Worm (Caenorhabditis elegans): ENCODE results near the gene pmp-2.

DNA sequence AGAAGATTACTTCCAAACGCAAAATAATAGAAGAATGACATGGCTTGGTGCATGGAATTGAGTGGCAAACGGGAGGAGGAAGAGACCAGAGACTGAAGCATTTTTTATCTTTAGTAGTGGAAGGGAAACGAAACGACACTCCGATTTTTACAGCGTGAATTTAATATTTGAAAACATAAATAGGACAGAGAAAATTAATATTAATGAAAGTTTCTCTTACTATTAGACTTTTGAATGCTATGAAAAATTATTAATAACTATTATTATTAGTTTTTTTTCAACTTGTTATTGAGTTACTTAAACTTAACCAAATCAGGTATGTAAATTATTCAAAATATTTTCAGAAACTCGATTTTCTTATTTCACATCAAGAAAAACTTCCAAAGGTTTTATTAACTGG lies 7.5 kb downstream of the pmp-2 start, which contains the start of gene C44B7.7:
- TF ChIP-seq ceh-82 (tag; optimal IDR thresholded peaks at IDR 0.05), result no peak
- no peak for TF ChIP-seq F49E8.2 (tag; optimal IDR thresholded peaks at IDR 0.05; ENCODE audit: borderline replicate concordance)
- no peak for TF ChIP-seq lir-3 (tag; optimal IDR thresholded peaks at IDR 0.05)
- no peak for TF ChIP-seq fkh-10 (GFP tag; optimal IDR thresholded peaks at IDR 0.05)
- no peak for TF ChIP-seq jun-1 (tag; optimal IDR thresholded peaks at IDR 0.05)
- TF ChIP-seq unc-130 (GFP tag; optimal IDR thresholded peaks at IDR 0.05), result no peak
- TF ChIP-seq snpc-4 (tag; optimal IDR thresholded peaks at IDR 0.05), result no peak

Data from whole organism, L4 larva.